Worm (Caenorhabditis elegans) whole organism, L4/young adult: ENCODE measurements around the gene Y57G11C.1131.

Experiments
- W03F9.2 ChIP-seq: fragments of 150-350 bp; optimal IDR thresholded peaks from 2 replicates; lab custom pipeline; 2014; ENCODE audit warnings: missing biosample characterization, missing genetic modification characterization
- dao-5 ChIP-seq: sonication (generic microtip); optimal IDR thresholded peaks from 2 replicates; lab custom pipeline; 2016; ENCODE audit warnings: missing genotype, missing genetic modification characterization, moderate library complexity, missing compliant biosample characterization
- him-1 ChIP-seq: sonication (generic microtip); optimal IDR thresholded peaks from 2 replicates; lab custom pipeline; 2016; ENCODE audit warnings: missing genotype, missing genetic modification reagents, missing genetic modification characterization, missing compliant biosample characterization

DNA sequence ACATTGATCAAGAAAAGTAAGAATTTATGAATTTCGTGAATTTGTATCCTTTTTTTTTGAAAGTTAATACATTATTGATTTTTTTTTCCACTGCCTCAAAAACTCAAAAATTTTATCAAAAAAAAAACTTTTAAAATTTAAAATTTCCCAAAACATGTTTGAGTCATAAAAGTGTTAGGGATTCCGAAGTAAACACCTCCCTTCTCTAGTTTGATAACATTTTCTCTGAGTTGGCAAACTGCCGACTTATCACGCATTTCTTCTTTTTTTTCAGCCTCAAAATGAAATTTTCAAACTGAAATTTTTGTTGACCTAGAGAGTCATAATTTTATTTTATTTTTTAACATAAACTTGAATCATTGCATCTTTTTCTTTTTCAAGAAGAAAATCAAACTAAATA, 41.9 kb upstream of the Y57G11C.1131 start:
- TF ChIP-seq dao-5 (tag; lab: Kevin White, UChicago) (no peak), him-1 (tag; lab: Kevin White, UChicago) (no peak), W03F9.2 (no peak)
